Worm (Caenorhabditis elegans): Measurements from ENCODE around the gene spp-29.

Gene spp-29

DNA sequence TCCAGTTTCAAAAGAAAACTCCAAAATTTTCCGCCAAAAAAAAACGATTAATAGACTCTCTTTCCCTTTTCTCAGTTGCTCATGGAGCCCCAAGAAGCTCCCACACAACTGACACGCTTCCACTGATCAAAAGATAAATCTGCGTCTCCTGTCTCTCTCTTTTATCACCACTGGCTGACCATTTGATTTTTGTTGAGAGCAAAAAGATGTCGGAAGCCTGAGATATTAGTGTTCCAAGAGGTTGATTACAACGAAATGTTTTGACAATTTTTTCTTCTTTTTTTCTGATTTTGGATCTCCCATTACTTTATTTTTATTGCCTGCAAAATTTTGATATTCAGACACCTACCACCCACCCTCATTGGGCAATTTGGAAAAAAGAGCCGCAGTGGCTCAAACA, 35.9 kb upstream of the spp-29 start, which contains the start of gene twk-42:
TSS of gene twk-42 (minus strand) at position 101 of the 400 bp plus-strand sequence.
- TF ChIP-seq Y79H2A.3 (GFP tag; conservative IDR thresholded peaks at IDR 0.05) (no peak), pbrm-1 (GFP tag; IDR thresholded peaks at IDR 0.05) (no peak), let-607 (tag; optimal IDR thresholded peaks at IDR 0.05) (no peak), T26A5.8 (tag; optimal IDR thresholded peaks at IDR 0.05) (no peak), F57A8.1 (GFP tag; optimal IDR thresholded peaks at IDR 0.05) (no peak), madf-6 (GFP tag; IDR thresholded peaks at IDR 0.05) (no peak), lin-35 (GFP tag; optimal IDR thresholded peaks at IDR 0.05) (no peak), F57C9.4 (tag; optimal IDR thresholded peaks at IDR 0.05) (no peak), nfyb-1 (GFP tag; IDR thresholded peaks at IDR 0.05) (no peak), cebp-2 (GFP tag; IDR thresholded peaks at IDR 0.05) (no peak), lin-40 (tag; optimal IDR thresholded peaks at IDR 0.05) (no peak), ZK185.1 (tag; optimal IDR thresholded peaks at IDR 0.05; ENCODE audit: poor library complexity, severe bottlenecking) (no peak)

DNA sequence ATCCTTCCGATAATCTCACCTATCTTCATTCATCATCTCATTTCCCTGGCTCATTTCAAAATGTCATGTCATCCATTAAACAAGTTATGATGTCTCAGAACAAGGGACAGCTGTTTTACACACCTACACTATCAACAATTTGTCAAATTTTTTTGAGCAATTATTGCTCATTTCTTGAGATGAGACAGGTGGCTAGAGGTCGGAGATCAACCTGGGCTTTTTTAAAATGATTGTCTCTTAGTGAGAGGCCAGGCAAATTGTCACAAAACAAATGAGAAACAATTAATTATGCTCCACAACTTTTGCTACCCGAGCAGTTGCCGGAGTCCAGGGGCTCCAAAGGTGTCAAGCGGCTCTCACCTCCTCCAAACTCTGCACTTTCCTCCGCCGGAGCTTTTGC, 32.1 kb upstream of the spp-29 start:
- TF ChIP-seq ceh-58 (GFP tag; IDR thresholded peaks at IDR 0.05) (no peak), cebp-2 (GFP tag; IDR thresholded peaks at IDR 0.05) (no peak), lsl-1 (GFP tag; optimal IDR thresholded peaks at IDR 0.05) (no peak), madf-10 (tag; optimal IDR thresholded peaks at IDR 0.05) (no peak)

DNA sequence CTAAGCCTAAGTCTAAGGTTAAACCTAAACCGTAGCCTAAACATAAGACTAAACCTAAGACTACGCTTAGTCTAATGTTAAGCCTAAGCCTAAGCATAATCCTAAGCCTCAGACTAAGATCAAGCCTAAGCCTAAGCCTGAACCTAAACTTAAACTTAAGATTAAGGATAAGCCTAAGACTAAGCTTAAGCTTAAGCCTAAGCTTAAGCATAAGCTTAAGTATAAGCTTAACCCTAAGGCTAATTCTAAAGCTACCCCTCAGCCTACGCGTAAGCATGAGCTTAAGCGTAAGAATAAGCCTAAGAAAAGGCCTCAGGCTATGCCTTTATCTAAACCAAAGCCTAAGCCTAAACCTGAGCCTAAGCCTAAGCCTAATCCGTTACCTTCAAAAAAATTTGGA, 31.7 kb upstream of the spp-29 start:
- TF ChIP-seq somi-1 (GFP tag; optimal IDR thresholded peaks at IDR 0.05) = no peak
- TF ChIP-seq F22D6.2 (tag; optimal IDR thresholded peaks at IDR 0.05) = no peak
- TF ChIP-seq snpc-4 (GFP tag; optimal IDR thresholded peaks at IDR 0.05) = no peak
- TF ChIP-seq snpc-4 (tag; optimal IDR thresholded peaks at IDR 0.05) = no peak
- TF ChIP-seq dpl-1 (GFP tag; optimal IDR thresholded peaks at IDR 0.05) = no peak
- TF ChIP-seq cebp-1 (GFP tag; IDR thresholded peaks at IDR 0.05) = no peak
- no peak for TF ChIP-seq cebp-1 (tag; optimal IDR thresholded peaks at IDR 0.05)
- TF ChIP-seq lin-40 (tag; optimal IDR thresholded peaks at IDR 0.05) = no peak
- no peak for TF ChIP-seq attf-5 (GFP tag; optimal IDR thresholded peaks at IDR 0.05)
- TF ChIP-seq K12H6.12 (tag; optimal IDR thresholded peaks at IDR 0.05) = no peak
- TF ChIP-seq ceh-91 (GFP tag; IDR thresholded peaks at IDR 0.05) = no peak
- no peak for TF ChIP-seq mxl-1 (tag; optimal IDR thresholded peaks at IDR 0.05)
- TF ChIP-seq repo-1 (tag; optimal IDR thresholded peaks at IDR 0.05) = no peak
- TF ChIP-seq dpff-1 (tag; optimal IDR thresholded peaks at IDR 0.05) = no peak
- TF ChIP-seq B0019.2 (GFP tag; conservative IDR thresholded peaks at IDR 0.05) = no peak
- no peak for TF ChIP-seq F37B4.10 (GFP tag; IDR thresholded peaks at IDR 0.05)
- TF ChIP-seq mes-4 (tag; optimal IDR thresholded peaks at IDR 0.05) = no peak
- TF ChIP-seq rec-8 (tag; optimal IDR thresholded peaks at IDR 0.05) = no peak
- TF ChIP-seq F23B12.7 (tag; optimal IDR thresholded peaks at IDR 0.05; ENCODE audit: insufficient read depth) = no peak
- no peak for TF ChIP-seq unc-130 (GFP tag; optimal IDR thresholded peaks at IDR 0.05)

DNA sequence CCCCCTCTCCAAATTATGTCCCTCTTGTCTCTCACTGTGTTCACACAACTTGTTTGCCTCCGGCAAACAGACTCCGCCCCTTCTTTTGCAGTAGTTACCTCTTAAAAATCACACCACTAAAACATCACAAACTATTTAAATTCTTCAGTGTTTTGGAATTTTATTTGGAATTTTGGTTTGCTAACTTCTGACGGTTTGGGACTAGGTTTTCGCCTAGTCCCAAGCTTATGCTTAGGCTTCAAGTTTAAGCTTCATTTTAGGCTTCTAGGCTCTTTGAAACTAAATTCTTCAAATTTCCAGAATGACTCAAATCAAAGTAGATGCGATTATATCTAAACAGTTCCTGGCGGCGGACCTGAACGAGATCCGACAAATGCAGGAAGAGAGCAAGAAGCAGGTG, 28.1 kb upstream of the spp-29 start, which contains the start of gene fat-5:
TSS of gene fat-5 (plus strand) at position 301 of the 400 bp plus-strand sequence.
- TF ChIP-seq B0035.1 (tag; optimal IDR thresholded peaks at IDR 0.05) = no peak
- no peak for TF ChIP-seq attf-3 (GFP tag; conservative IDR thresholded peaks at IDR 0.05)
- TF ChIP-seq ceh-100 (GFP tag; IDR thresholded peaks at IDR 0.05) = no peak
- no peak for TF ChIP-seq snpc-3.4 (tag; optimal IDR thresholded peaks at IDR 0.05)

All from whole organism, young adult.